Worm (Caenorhabditis elegans) whole organism, midembryonic: Measurements from ENCODE around the gene acr-10.

Source experiments
- T22C8.4 ChIP-seq: fragments of 200-800 bp; sonication (Bioruptor generic); IDR thresholded peaks from 2 replicates; pipeline ENCODE4 v1.3.6; 2022; ENCODE audit warnings: missing genetic modification characterization, missing compliant biosample characterization
- cog-1 ChIP-seq: sonication (generic microtip); optimal IDR thresholded peaks from 2 replicates; lab custom pipeline; 2016; ENCODE audit warnings: missing genetic modification characterization, missing compliant biosample characterization
- flt-1 ChIP-seq: fragments of 200-800 bp; sonication (Bioruptor generic); IDR thresholded peaks from 2 replicates; pipeline ENCODE4 v1.3.6; 2022; ENCODE audit warnings: missing genetic modification characterization, missing compliant biosample characterization
- klf-2 ChIP-seq: fragments of 200-800 bp; sonication (Bioruptor generic); conservative IDR thresholded peaks from 2 replicates; pipeline ENCODE4 v1.3.6; 2022; ENCODE audit warnings: missing genetic modification reagents, missing genetic modification characterization, missing compliant biosample characterization
- med-1 ChIP-seq: sonication (generic microtip); optimal IDR thresholded peaks from 2 replicates; lab custom pipeline; 2017; ENCODE audit warnings: missing genetic modification characterization, mild to moderate bottlenecking, missing compliant biosample characterization, antibody characterized with exemption, missing genetic modification reagents; ENCODE audit not compliant: insufficient read depth
- ref-1 ChIP-seq: fragments of 200-800 bp; sonication (Bioruptor generic); conservative IDR thresholded peaks from 2 replicates; pipeline ENCODE4 v1.3.6; 2022; ENCODE audit warnings: missing genetic modification reagents, missing genetic modification characterization, missing compliant biosample characterization
- tab-1 ChIP-seq: fragments of 200-800 bp; sonication (Bioruptor generic); IDR thresholded peaks from 2 replicates; pipeline ENCODE4 v1.3.6; 2022; ENCODE audit warnings: missing genetic modification characterization, missing compliant biosample characterization
- ztf-23 ChIP-seq: fragments of 200-800 bp; sonication (Bioruptor generic); IDR thresholded peaks from 2 replicates; pipeline ENCODE4 v1.3.6; 2022; ENCODE audit warnings: missing genetic modification reagents, missing genetic modification characterization, missing compliant biosample characterization
- ztf-29 ChIP-seq: fragments of 200-800 bp; sonication (Bioruptor generic); IDR thresholded peaks from 2 replicates; pipeline ENCODE4 v1.3.6; 2022; ENCODE audit warnings: missing genetic modification reagents, missing genetic modification characterization, missing compliant biosample characterization

The acr-10 gene

DNA sequence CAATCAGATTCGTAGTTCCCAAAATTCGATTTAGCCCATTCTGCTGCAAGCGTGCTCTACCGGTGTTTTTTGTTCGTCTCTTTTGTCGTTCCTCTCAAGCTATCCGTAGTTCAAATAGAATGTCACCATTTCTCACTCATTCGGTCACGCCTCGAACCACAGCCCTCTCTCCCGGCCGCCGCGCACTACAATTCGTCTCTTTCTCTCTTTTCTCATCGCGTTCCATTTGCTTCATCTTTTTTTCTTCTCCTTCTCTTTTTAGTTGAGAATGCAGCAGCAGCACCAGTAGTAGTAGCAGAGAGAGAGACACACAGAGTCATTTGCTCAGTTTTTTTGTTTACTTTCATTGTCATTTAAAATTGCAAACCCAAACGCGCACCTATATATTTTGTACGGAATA, 6.0 kb upstream of the acr-10 start, which contains the start of gene hrg-1:
hrg-1 (minus strand) TSS at position 109 of the 400 bp plus-strand sequence.
- TF ChIP-seq flt-1 (GFP tag; lab: Robert Waterston, UW) (no peak), ref-1 (GFP tag; lab: Robert Waterston, UW) (no peak), ztf-29 (GFP tag; lab: Robert Waterston, UW) (no peak), tab-1 (GFP tag; lab: Robert Waterston, UW) (no peak), med-1 (GFP tag; lab: Kevin White, UChicago) (no peak), cog-1 (no peak), ztf-23 (GFP tag; lab: Robert Waterston, UW) (no peak), klf-2 (GFP tag; lab: Robert Waterston, UW) (no peak), T22C8.4 (no peak)

ce11 chrX:4017576-4018309, 4.3 kb upstream of the acr-10 start:
- no peak for TF ChIP-seq ztf-23 (GFP tag; lab: Robert Waterston, UW)
- TF ChIP-seq ref-1 (GFP tag; lab: Robert Waterston, UW), result no peak
- TF ChIP-seq med-1 (GFP tag; lab: Kevin White, UChicago), result no peak
- TF ChIP-seq ztf-29 (GFP tag; lab: Robert Waterston, UW), result no peak
- no peak for TF ChIP-seq T22C8.4
- no peak for TF ChIP-seq klf-2 (GFP tag; lab: Robert Waterston, UW)
- no peak for TF ChIP-seq tab-1 (GFP tag; lab: Robert Waterston, UW)

DNA sequence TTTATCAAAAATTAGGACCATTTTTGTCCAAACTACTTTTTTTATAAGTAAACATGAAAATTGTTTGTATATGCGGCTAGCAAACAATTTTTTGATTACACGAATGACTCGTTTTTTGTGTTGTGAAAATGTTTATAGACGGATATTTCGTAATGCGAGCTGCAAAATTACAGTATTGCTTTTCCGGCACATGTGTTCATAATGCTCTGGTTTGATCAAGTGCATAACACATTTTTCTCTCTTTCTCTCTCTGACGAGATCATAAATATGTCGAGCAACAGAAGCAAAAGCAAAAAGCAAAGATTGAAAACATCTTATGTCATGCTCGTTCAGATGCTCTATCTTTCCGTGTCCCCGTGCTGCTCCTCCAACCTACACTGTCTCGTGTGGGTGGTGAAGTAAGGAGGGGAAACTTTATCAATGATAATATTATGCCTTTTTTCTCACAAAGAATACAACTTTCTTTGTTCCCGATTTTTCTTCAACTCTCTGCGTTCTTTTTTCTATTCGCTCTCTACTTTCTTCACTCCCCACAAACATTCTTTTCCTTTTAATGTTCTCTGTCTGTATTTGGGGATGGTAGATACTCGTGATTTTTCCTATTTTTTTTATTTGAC, 3.4 kb upstream of the acr-10 start:
- TF ChIP-seq flt-1 (GFP tag; lab: Robert Waterston, UW) (no peak), ztf-29 (GFP tag; lab: Robert Waterston, UW) (no peak), cog-1 (no peak), ref-1 (GFP tag; lab: Robert Waterston, UW) (no peak), klf-2 (GFP tag; lab: Robert Waterston, UW) (no peak), ztf-23 (GFP tag; lab: Robert Waterston, UW) (no peak)

DNA sequence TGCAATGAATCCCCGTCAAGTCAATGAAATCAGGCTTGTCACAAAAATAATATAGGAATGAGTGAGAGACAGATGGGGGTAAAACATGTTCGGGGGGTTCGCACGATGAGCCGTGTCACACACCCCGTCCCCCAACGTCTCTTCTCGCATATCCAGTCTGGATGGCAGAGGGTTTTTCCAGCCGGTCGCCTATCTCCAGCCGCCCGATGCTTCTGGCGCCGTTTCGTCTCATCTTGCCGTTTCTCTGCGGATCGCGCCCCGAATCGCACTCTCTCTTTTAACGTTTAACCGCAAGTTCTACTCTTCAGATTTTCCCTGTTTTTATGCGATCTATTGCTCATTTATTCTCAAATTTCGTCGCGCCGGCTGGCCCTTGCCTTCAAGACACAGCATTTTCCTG, 39.9 kb downstream of the acr-10 start:
- no peak for TF ChIP-seq flt-1 (GFP tag; lab: Robert Waterston, UW)
- no peak for TF ChIP-seq ztf-29 (GFP tag; lab: Robert Waterston, UW)
- no peak for TF ChIP-seq tab-1 (GFP tag; lab: Robert Waterston, UW)
- no peak for TF ChIP-seq ref-1 (GFP tag; lab: Robert Waterston, UW)
- no peak for TF ChIP-seq cog-1
- no peak for TF ChIP-seq med-1 (GFP tag; lab: Kevin White, UChicago)
- no peak for TF ChIP-seq ztf-23 (GFP tag; lab: Robert Waterston, UW)

DNA sequence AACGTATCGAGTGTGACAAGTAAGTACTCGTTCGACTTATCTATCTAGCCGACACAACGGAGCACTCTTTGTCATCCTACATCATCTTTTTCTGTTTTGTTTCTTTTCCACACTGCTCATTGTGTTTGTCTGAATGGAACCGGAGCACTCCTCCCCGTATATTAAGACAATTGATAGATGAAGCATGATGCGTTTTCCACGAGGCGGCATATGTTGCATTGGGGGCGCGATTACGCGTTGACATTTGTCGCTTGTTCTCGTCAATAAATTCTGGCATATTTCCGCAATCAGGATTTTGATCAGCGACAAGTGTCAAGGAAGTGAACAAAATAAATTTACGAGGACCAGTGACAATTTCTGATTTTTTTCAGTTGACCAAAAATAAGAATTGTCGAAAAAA, 46.1 kb downstream of the acr-10 start:
- TF ChIP-seq flt-1 (GFP tag; lab: Robert Waterston, UW), result no peak
- no peak for TF ChIP-seq med-1 (GFP tag; lab: Kevin White, UChicago)
- no peak for TF ChIP-seq T22C8.4
- TF ChIP-seq ztf-29 (GFP tag; lab: Robert Waterston, UW), result no peak
- TF ChIP-seq klf-2 (GFP tag; lab: Robert Waterston, UW), result no peak

- TF ChIP-seq ref-1 (GFP tag; lab: Robert Waterston, UW) (no peak), cog-1 (no peak), flt-1 (GFP tag; lab: Robert Waterston, UW) (no peak), ztf-23 (GFP tag; lab: Robert Waterston, UW) (no peak), ztf-29 (GFP tag; lab: Robert Waterston, UW) (no peak), klf-2 (GFP tag; lab: Robert Waterston, UW) (no peak), T22C8.4 (no peak), med-1 (GFP tag; lab: Kevin White, UChicago) (no peak), tab-1 (GFP tag; lab: Robert Waterston, UW) (no peak)
Measured at ce11 chrX:4072501-4072900, 50.4 kb downstream of the acr-10 start.
